Fruit fly (Drosophila melanogaster) whole organism, prepupa: Measurements from ENCODE around the gene Abd-B.

Experiments used
- CG10631 ChIP-seq: fragments of 200-800 bp; sonication (Bioruptor generic); optimal IDR thresholded peaks from 2 replicates; lab custom pipeline; 2016; ENCODE audit warnings: missing biosample characterization, missing genetic modification characterization
- CG10669 ChIP-seq: fragments of 200-800 bp; sonication (Bioruptor generic); optimal IDR thresholded peaks from 3 replicates; lab custom pipeline; 2018; ENCODE audit warnings: missing biosample characterization, mild to moderate bottlenecking, missing genetic modification characterization, moderate library complexity
- CG11762 ChIP-seq: fragments of 200-800 bp; sonication (Bioruptor generic); optimal IDR thresholded peaks from 3 replicates; lab custom pipeline; 2016; ENCODE audit warnings: missing biosample characterization, missing genetic modification characterization; ENCODE audit not compliant: insufficient read depth
- CG11902 ChIP-seq: fragments of 200-800 bp; sonication (Bioruptor generic); optimal IDR thresholded peaks from 3 replicates; lab custom pipeline; 2016; ENCODE audit warnings: missing biosample characterization, missing genetic modification characterization
- CG15336 ChIP-seq: fragments of 200-800 bp; sonication (Bioruptor generic); IDR thresholded peaks from 2 replicates; pipeline ENCODE4 v1.3.6; 2022; ENCODE audit warnings: missing biosample characterization, missing genetic modification characterization
- CG16779 ChIP-seq: fragments of 200-800 bp; sonication (Bioruptor generic); optimal IDR thresholded peaks from 3 replicates; lab custom pipeline; 2017; ENCODE audit warnings: missing biosample characterization, mild to moderate bottlenecking, missing genetic modification characterization
- CG3032 ChIP-seq: fragments of 200-800 bp; optimal IDR thresholded peaks from 2 replicates; lab custom pipeline; 2019; ENCODE audit warnings: missing biosample characterization, mild to moderate bottlenecking, missing genetic modification characterization, moderate library complexity
- CG31627 ChIP-seq: fragments of 200-800 bp; sonication (Bioruptor generic); optimal IDR thresholded peaks from 3 replicates; lab custom pipeline; 2016; ENCODE audit warnings: missing biosample characterization, missing genetic modification characterization
- CG32006 ChIP-seq: fragments of 200-800 bp; sonication (Bioruptor generic); optimal IDR thresholded peaks from 3 replicates; lab custom pipeline; 2017; ENCODE audit warnings: missing biosample characterization, mild to moderate bottlenecking, missing genetic modification characterization
- CG34406 ChIP-seq: fragments of 200-800 bp; sonication (Bioruptor generic); optimal IDR thresholded peaks from 3 replicates; lab custom pipeline; 2016; ENCODE audit warnings: missing biosample characterization, missing genetic modification characterization
- CG4318 ChIP-seq: fragments of 200-800 bp; sonication (Bioruptor generic); optimal IDR thresholded peaks from 3 replicates; lab custom pipeline; 2017; ENCODE audit warnings: missing biosample characterization, mild to moderate bottlenecking, missing genetic modification characterization
- CG6163 ChIP-seq: fragments of 200-800 bp; sonication (Bioruptor generic); IDR thresholded peaks from 3 replicates; pipeline ENCODE4 v1.3.6; 2022; ENCODE audit warnings: missing biosample characterization, missing genetic modification characterization
- CG6276 ChIP-seq: fragments of 200-800 bp; sonication (Bioruptor generic); optimal IDR thresholded peaks from 2 replicates; lab custom pipeline; 2017; ENCODE audit warnings: missing biosample characterization, mild to moderate bottlenecking, missing genetic modification characterization
- CG6792 ChIP-seq: fragments of 200-800 bp; sonication (Bioruptor generic); optimal IDR thresholded peaks from 3 replicates; lab custom pipeline; 2016; ENCODE audit warnings: missing biosample characterization, missing genetic modification characterization
- CG6808 ChIP-seq: fragments of 200-800 bp; sonication (Bioruptor generic); optimal IDR thresholded peaks from 3 replicates; lab custom pipeline; 2017; ENCODE audit warnings: missing biosample characterization, missing genetic modification characterization, mild to moderate bottlenecking, moderate library complexity, missing genetic modification reagents
- CG6854 ChIP-seq: fragments of 200-800 bp; sonication (Bioruptor generic); optimal IDR thresholded peaks from 2 replicates; lab custom pipeline; 2017; ENCODE audit warnings: missing biosample characterization, mild to moderate bottlenecking, missing genetic modification characterization
- CG7368 ChIP-seq: fragments of 200-800 bp; sonication (Bioruptor generic); optimal IDR thresholded peaks from 3 replicates; lab custom pipeline; 2016; ENCODE audit warnings: missing biosample characterization, missing genetic modification characterization
- CG8119 ChIP-seq: fragments of 200-800 bp; sonication (Bioruptor generic); IDR thresholded peaks from 3 replicates; pipeline ENCODE4 v1.3.6; 2022; ENCODE audit warnings: missing biosample characterization, missing genetic modification characterization
- CG8632 ChIP-seq: fragments of 200-800 bp; sonication (Bioruptor generic); optimal IDR thresholded peaks from 3 replicates; lab custom pipeline; 2016; ENCODE audit warnings: missing biosample characterization, missing genetic modification characterization
- CG9139 ChIP-seq: fragments of 200-800 bp; sonication (Bioruptor generic); optimal IDR thresholded peaks from 3 replicates; lab custom pipeline; 2017; ENCODE audit warnings: missing biosample characterization, mild to moderate bottlenecking, missing genetic modification characterization
- Eip75B ChIP-seq: fragments of 200-800 bp; sonication (Bioruptor generic); optimal IDR thresholded peaks from 3 replicates; lab custom pipeline; 2016; ENCODE audit warnings: missing biosample characterization, missing genetic modification characterization
- Eip78C ChIP-seq: fragments of 200-800 bp; sonication (Bioruptor generic); peaks from one replicate; lab custom pipeline; 2016; ENCODE audit warnings: missing biosample characterization, missing genetic modification characterization
- Eip93F ChIP-seq: fragments of 200-800 bp; sonication (Bioruptor generic); optimal IDR thresholded peaks from 2 replicates; lab custom pipeline; 2016; ENCODE audit warnings: missing biosample characterization, mild to moderate bottlenecking, missing genetic modification characterization
- Ets21C ChIP-seq: fragments of 200-800 bp; sonication (Bioruptor generic); optimal IDR thresholded peaks from 3 replicates; lab custom pipeline; 2016; ENCODE audit warnings: missing biosample characterization, missing genetic modification characterization
- Ets96B ChIP-seq: fragments of 200-800 bp; optimal IDR thresholded peaks from 2 replicates; lab custom pipeline; 2019; ENCODE audit warnings: missing biosample characterization, mild to moderate bottlenecking, missing genetic modification characterization, moderate library complexity
- Gug ChIP-seq: fragments of 200-800 bp; sonication (Bioruptor generic); IDR thresholded peaks from 2 replicates; pipeline ENCODE4 v1.3.6; 2022; ENCODE audit warnings: missing biosample characterization, missing genetic modification characterization
- Hr38 ChIP-seq: sonication (Bioruptor generic); optimal IDR thresholded peaks from 2 replicates; lab custom pipeline; 2016; ENCODE audit warnings: missing biosample characterization, missing genetic modification characterization
- Hr39 ChIP-seq: fragments of 200-800 bp; sonication (Bioruptor generic); optimal IDR thresholded peaks from 2 replicates; lab custom pipeline; 2016; ENCODE audit warnings: missing biosample characterization, missing genetic modification characterization
- Lpt ChIP-seq: fragments of 200-800 bp; sonication (Bioruptor generic); optimal IDR thresholded peaks from 3 replicates; lab custom pipeline; 2016; ENCODE audit warnings: missing biosample characterization, missing genetic modification characterization
- Met ChIP-seq: fragments of 200-800 bp; sonication (Bioruptor generic); optimal IDR thresholded peaks from 3 replicates; lab custom pipeline; 2016; ENCODE audit warnings: missing biosample characterization, missing genetic modification characterization
- OdsH ChIP-seq: fragments of 200-800 bp; sonication (Bioruptor generic); optimal IDR thresholded peaks from 3 replicates; lab custom pipeline; 2016; ENCODE audit warnings: missing biosample characterization, missing genetic modification characterization
- Smox ChIP-seq: fragments of 200-800 bp; sonication (Bioruptor generic); optimal IDR thresholded peaks from 3 replicates; lab custom pipeline; 2016; ENCODE audit warnings: missing biosample characterization, missing genetic modification characterization
- Sox102F ChIP-seq: fragments of 200-800 bp; sonication (Bioruptor generic); optimal IDR thresholded peaks from 2 replicates; lab custom pipeline; 2016; ENCODE audit warnings: missing biosample characterization, mild to moderate bottlenecking, missing genetic modification characterization
- Sox15 ChIP-seq: fragments of 200-800 bp; sonication (Bioruptor generic); optimal IDR thresholded peaks from 3 replicates; lab custom pipeline; 2016; ENCODE audit warnings: missing biosample characterization, missing genetic modification characterization
- acj6 ChIP-seq: fragments of 200-800 bp; sonication (Bioruptor generic); optimal IDR thresholded peaks from 3 replicates; lab custom pipeline; 2016; ENCODE audit warnings: missing biosample characterization, missing genetic modification characterization
- cyc ChIP-seq: fragments of 200-800 bp; sonication (Bioruptor generic); optimal IDR thresholded peaks from 3 replicates; lab custom pipeline; 2016; ENCODE audit warnings: missing biosample characterization, missing genetic modification characterization
- dac ChIP-seq: fragments of 200-800 bp; sonication (Bioruptor generic); optimal IDR thresholded peaks from 2 replicates; lab custom pipeline; 2017; ENCODE audit warnings: missing biosample characterization, mild to moderate bottlenecking, missing genetic modification characterization
- dsx ChIP-seq: fragments of 200-800 bp; optimal IDR thresholded peaks from 3 replicates; lab custom pipeline; 2019; ENCODE audit warnings: missing biosample characterization, mild to moderate bottlenecking, missing genetic modification characterization, moderate library complexity; ENCODE audit not compliant: poor library complexity, severe bottlenecking
- esn ChIP-seq: fragments of 200-800 bp; sonication (Bioruptor generic); optimal IDR thresholded peaks from 2 replicates; lab custom pipeline; 2016; ENCODE audit warnings: missing biosample characterization, mild to moderate bottlenecking, missing genetic modification characterization, moderate library complexity
- fd85E ChIP-seq: fragments of 200-800 bp; sonication (Bioruptor generic); optimal IDR thresholded peaks from 3 replicates; lab custom pipeline; 2016; ENCODE audit warnings: missing biosample characterization, missing genetic modification characterization
- fkh ChIP-seq: fragments of 200-800 bp; sonication (Bioruptor generic); optimal IDR thresholded peaks from 3 replicates; lab custom pipeline; 2017; ENCODE audit warnings: missing biosample characterization, mild to moderate bottlenecking, missing genetic modification characterization, moderate library complexity
- lz ChIP-seq: fragments of 200-800 bp; sonication (Bioruptor generic); optimal IDR thresholded peaks from 3 replicates; lab custom pipeline; 2016; ENCODE audit warnings: missing biosample characterization, missing genetic modification characterization
- pdm3 ChIP-seq: fragments of 200-800 bp; sonication (Bioruptor generic); optimal IDR thresholded peaks from 3 replicates; lab custom pipeline; 2016; ENCODE audit warnings: missing biosample characterization, missing genetic modification characterization
- ss ChIP-seq, 2 experiments: fragments of 200-800 bp; sonication (Bioruptor generic); optimal IDR thresholded peaks; 2 replicates in 1 of 2; 3 replicates in 1 of 2; lab custom pipeline; 2017 to 2018; ENCODE audit warnings: mild to moderate bottlenecking in 2 of 2, missing biosample characterization in 2 of 2, missing genetic modification characterization in 2 of 2, moderate library complexity in 1 of 2
- vri ChIP-seq: fragments of 200-800 bp; sonication (Bioruptor generic); optimal IDR thresholded peaks from 3 replicates; lab custom pipeline; 2016; ENCODE audit warnings: missing biosample characterization, mild to moderate bottlenecking, missing genetic modification characterization

Gene Abd-B

DNA sequence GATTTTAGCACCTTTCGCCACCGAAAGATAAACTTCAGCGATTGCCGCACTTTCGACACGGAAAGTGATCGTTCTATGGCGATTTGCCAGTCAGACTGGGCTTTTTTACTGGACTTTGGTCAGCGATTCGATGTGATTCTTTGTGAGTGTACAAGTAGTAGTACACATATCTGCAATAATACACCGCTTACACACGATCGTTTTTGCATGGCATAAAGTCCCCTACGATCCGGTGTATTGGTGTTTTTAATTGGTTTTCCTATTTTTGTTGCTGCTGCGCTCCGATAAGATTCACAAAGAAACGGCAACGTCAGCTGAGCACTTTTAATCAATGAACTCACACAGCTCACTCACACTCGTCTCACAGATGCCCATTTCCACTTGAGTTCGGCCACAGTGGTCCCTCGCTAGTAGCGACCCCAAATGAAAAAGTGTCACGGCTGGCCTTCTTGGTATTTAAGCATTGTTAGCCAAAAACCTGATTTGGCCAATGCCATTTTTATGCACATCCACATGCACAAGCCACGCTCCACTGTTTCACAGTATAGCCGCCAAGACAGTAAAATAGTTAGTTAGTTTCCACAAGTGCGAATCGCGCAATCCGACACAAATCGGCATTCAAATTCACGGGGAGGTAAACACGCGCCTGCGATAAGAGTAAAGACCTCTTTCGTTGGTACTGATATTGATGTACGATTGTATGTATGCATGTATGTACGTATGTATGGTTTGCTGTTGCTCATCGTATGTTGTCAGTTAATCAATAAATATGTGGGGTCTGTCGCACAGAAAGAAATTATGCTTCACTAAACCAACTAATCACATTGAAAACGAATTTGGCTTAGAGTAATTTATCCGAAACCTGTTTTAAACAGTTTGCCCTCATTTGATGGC, 14.4 kb upstream of the Abd-B start (continued):
- TF ChIP-seq pdm3 (GFP tag; lab: Kevin White, UChicago) (peak; percentile 91), CG34406 (GFP tag; lab: Kevin White, UChicago) (peak; percentile 83), Gug (GFP tag; lab: Robert Waterston, UW) (peak; percentile 95), Hr38 (peak; percentile 82), CG32006 (GFP tag; lab: Kevin White, UChicago) (peak; percentile 94), fd85E (GFP tag; lab: Kevin White, UChicago) (peak; percentile 20), CG6276 (GFP tag; lab: Kevin White, UChicago) (peak; percentile 75), OdsH (GFP tag; lab: Kevin White, UChicago) (peak; percentile 90), vri (peak; percentile 87), dac (GFP tag; lab: Kevin White, UChicago) (peak; percentile 86), Ets21C (GFP tag; lab: Kevin White, UChicago) (peak; percentile 88), CG4318 (GFP tag; lab: Kevin White, UChicago) (peak; percentile 86), Eip75B (peak; percentile 89), CG7368 (GFP tag; lab: Kevin White, UChicago) (peak; percentile 92), Lpt (GFP tag; lab: Kevin White, UChicago) (peak; percentile 87), acj6 (GFP tag; lab: Kevin White, UChicago) (peak; percentile 90), CG9139 (peak; percentile 60), CG6854 (peak; percentile 51), CG8119 (GFP tag; lab: Robert Waterston, UW) (peak; percentile 95), fkh (peak; percentile 91), Sox102F (GFP tag; lab: Kevin White, UChicago) (peak; percentile 88), dsx (GFP tag; lab: Kevin White, UChicago) (peak; percentile 82), CG10631 (GFP tag; lab: Kevin White, UChicago) (peak; percentile 85), esn (GFP tag; lab: Kevin White, UChicago) (peak; percentile 92), CG16779 (tag; lab: Kevin White, UChicago) (peak; percentile 83), Eip93F (GFP tag; lab: Kevin White, UChicago) (peak; percentile 68), CG6792 (GFP tag; lab: Kevin White, UChicago) (peak; percentile 89), CG8632 (GFP tag; lab: Kevin White, UChicago) (peak; percentile 84), CG11902 (GFP tag; lab: Kevin White, UChicago) (peak; percentile 91), CG6163 (GFP tag; lab: Robert Waterston, UW) (peak; percentile 96), CG6808 (GFP tag; lab: Kevin White, UChicago) (peak; percentile 77), Met (GFP tag; lab: Kevin White, UChicago) (peak; percentile 92), CG10669 (GFP tag; lab: Kevin White, UChicago) (peak; percentile 84)

dm6 chr3R:16985547-16985946, 13.5 kb upstream of the Abd-B start:
- TF ChIP-seq CG15336 (GFP tag; lab: Robert Waterston, UW), result 0 out of 2 replicates have a peak, but pooled peaks have one; percentile 16
- TF ChIP-seq Sox15 (GFP tag; lab: Kevin White, UChicago), result peak; percentile 32
- peak; percentile 77 for TF ChIP-seq cyc
- peak; percentile 77 for TF ChIP-seq lz (GFP tag; lab: Kevin White, UChicago)
- TF ChIP-seq CG6792 (GFP tag; lab: Kevin White, UChicago), result peak; percentile 41
- TF ChIP-seq ss (GFP tag; optimal IDR thresholded peaks at IDR 0.05; lab: Kevin White, UChicago), result no peak
- TF ChIP-seq CG4318 (GFP tag; lab: Kevin White, UChicago), result no peak
- no peak for TF ChIP-seq fd85E (GFP tag; lab: Kevin White, UChicago)
- TF ChIP-seq Sox102F (GFP tag; lab: Kevin White, UChicago), result peak; percentile 67
- TF ChIP-seq vri, result no peak
- peak; percentile 17 for TF ChIP-seq CG8632 (GFP tag; lab: Kevin White, UChicago)
- no peak for TF ChIP-seq CG32006 (GFP tag; lab: Kevin White, UChicago)
- TF ChIP-seq Smox (GFP tag; lab: Kevin White, UChicago), result peak; percentile 70
- TF ChIP-seq Ets96B (tag; lab: Kevin White, UChicago), result no peak
- TF ChIP-seq esn (GFP tag; lab: Kevin White, UChicago), result peak; percentile 75
- no peak for TF ChIP-seq Gug (GFP tag; lab: Robert Waterston, UW)
- TF ChIP-seq CG6854, result no peak
- TF ChIP-seq acj6 (GFP tag; lab: Kevin White, UChicago), result peak; percentile 50
- TF ChIP-seq CG31627 (GFP tag; lab: Kevin White, UChicago), result peak; percentile 81
- TF ChIP-seq CG6808 (GFP tag; lab: Kevin White, UChicago), result no peak
- peak; percentile 70 for TF ChIP-seq Eip78C (GFP tag; lab: Kevin White, UChicago)
- TF ChIP-seq CG6163 (GFP tag; lab: Robert Waterston, UW), result no peak
- TF ChIP-seq CG3032 (tag; lab: Kevin White, UChicago), result no peak
- TF ChIP-seq CG9139, result no peak
- TF ChIP-seq Eip93F (GFP tag; lab: Kevin White, UChicago), result no peak
- no peak for TF ChIP-seq CG10669 (GFP tag; lab: Kevin White, UChicago)
- TF ChIP-seq Ets21C (GFP tag; lab: Kevin White, UChicago), result peak; percentile 56
- TF ChIP-seq CG11762 (GFP tag; lab: Kevin White, UChicago), result no peak
- TF ChIP-seq Hr39 (GFP tag; lab: Kevin White, UChicago), result peak; percentile 82
